Worm (Caenorhabditis elegans): ENCODE measurements around the gene mua-3.

- TF ChIP-seq dao-5 (tag; optimal IDR thresholded peaks at IDR 0.05) (no peak), W03F9.2 (tag; optimal IDR thresholded peaks at IDR 0.05) (no peak)
Measured at ce11 chrIII:10152495-10152894, 8.0 kb upstream of the mua-3 start, which contains the start of gene nac-3.
